Worm (Caenorhabditis elegans): Measurements from ENCODE around the gene gid-7.
A peak's percentile ranks its signal among the peaks of the same experiment; 100 is the strongest.

gid-7 gene

ce11 chrV:3715488-3716019 is 41.3 kb downstream of the gid-7 start, which contains the start of gene nrsn-1:
Gene nrsn-1, minus strand, starts transcription at chrV:3715969.
- TF ChIP-seq snpc-4 (tag; optimal IDR thresholded peaks at IDR 0.05) (no peak), nhr-23 (tag; optimal IDR thresholded peaks at IDR 0.05) (no peak), nhr-11 (tag; optimal IDR thresholded peaks at IDR 0.05) (no peak), crh-2 (tag; optimal IDR thresholded peaks at IDR 0.05) (no peak), sma-9 (GFP tag; optimal IDR thresholded peaks at IDR 0.05) (no peak), sma-9 (tag; optimal IDR thresholded peaks at IDR 0.05) (no peak), R02D3.7 (tag; optimal IDR thresholded peaks at IDR 0.05) (no peak), nhr-6 (tag; optimal IDR thresholded peaks at IDR 0.05) (no peak), aly-2 (tag; optimal IDR thresholded peaks at IDR 0.05) (no peak), skn-1 (tag; optimal IDR thresholded peaks at IDR 0.05) (no peak), ztf-4 (tag; optimal IDR thresholded peaks at IDR 0.05) (no peak), nhr-21 (tag; optimal IDR thresholded peaks at IDR 0.05) (no peak), ceh-82 (tag; optimal IDR thresholded peaks at IDR 0.05) (no peak), sma-3 (GFP tag; optimal IDR thresholded peaks at IDR 0.05) (no peak), egl-27 (tag; optimal IDR thresholded peaks at IDR 0.05) (no peak), nhr-77 (tag; optimal IDR thresholded peaks at IDR 0.05) (no peak)

ce11 chrV:3714750-3715149 is 42.1 kb downstream of the gid-7 start:
- TF ChIP-seq aly-2 (tag; optimal IDR thresholded peaks at IDR 0.05) (no peak), alr-1 (tag; optimal IDR thresholded peaks at IDR 0.05) (no peak), crh-2 (tag; optimal IDR thresholded peaks at IDR 0.05) (no peak), ceh-82 (tag; optimal IDR thresholded peaks at IDR 0.05) (no peak), R02D3.7 (tag; optimal IDR thresholded peaks at IDR 0.05) (no peak), peb-1 (tag; optimal IDR thresholded peaks at IDR 0.05) (no peak), ztf-11 (tag; optimal IDR thresholded peaks at IDR 0.05) (no peak), mab-5 (tag; optimal IDR thresholded peaks at IDR 0.05) (no peak), unc-62 (GFP tag; optimal IDR thresholded peaks at IDR 0.05) (no peak), gmeb-1 (tag; optimal IDR thresholded peaks at IDR 0.05) (no peak), nhr-77 (tag; optimal IDR thresholded peaks at IDR 0.05) (no peak), unc-39 (tag; optimal IDR thresholded peaks at IDR 0.05) (no peak), lsy-2 (tag; optimal IDR thresholded peaks at IDR 0.05) (no peak), nhr-21 (tag; optimal IDR thresholded peaks at IDR 0.05) (no peak), nhr-237 (tag; optimal IDR thresholded peaks at IDR 0.05) (no peak), ztf-1 (GFP tag; conservative IDR thresholded peaks at IDR 0.05) (no peak)

ce11 chrV:3712955-3713354 is 43.9 kb downstream of the gid-7 start:
- TF ChIP-seq crh-2 (tag; optimal IDR thresholded peaks at IDR 0.05) (no peak), Y55F3AM.14 (GFP tag; optimal IDR thresholded peaks at IDR 0.05) (no peak), ztf-1 (GFP tag; conservative IDR thresholded peaks at IDR 0.05) (no peak), mdl-1 (tag; optimal IDR thresholded peaks at IDR 0.05) (no peak), skn-1 (tag; optimal IDR thresholded peaks at IDR 0.05) (no peak), ztf-4 (tag; optimal IDR thresholded peaks at IDR 0.05) (no peak), unc-55 (GFP tag; optimal IDR thresholded peaks at IDR 0.05) (no peak), nhr-129 (tag; optimal IDR thresholded peaks at IDR 0.05) (no peak), elt-1 (tag; optimal IDR thresholded peaks at IDR 0.05) (no peak)

- TF ChIP-seq unc-55 (GFP tag; optimal IDR thresholded peaks at IDR 0.05) = peak; percentile 19
- no peak for TF ChIP-seq unc-39 (tag; optimal IDR thresholded peaks at IDR 0.05)
Measured at ce11 chrV:3712192-3712591, 44.7 kb downstream of the gid-7 start.

ce11 chrV:3711544-3711943 is 45.3 kb downstream of the gid-7 start:
- TF ChIP-seq Y55F3AM.14 (GFP tag; optimal IDR thresholded peaks at IDR 0.05) (no peak), unc-55 (GFP tag; optimal IDR thresholded peaks at IDR 0.05) (no peak), aly-2 (tag; optimal IDR thresholded peaks at IDR 0.05) (no peak), nhr-77 (tag; optimal IDR thresholded peaks at IDR 0.05) (no peak), elt-3 (tag; optimal IDR thresholded peaks at IDR 0.05) (no peak), sem-4 (tag; optimal IDR thresholded peaks at IDR 0.05) (no peak), ama-1 (optimal IDR thresholded peaks at IDR 0.05) (no peak), gmeb-1 (tag; optimal IDR thresholded peaks at IDR 0.05) (no peak), ztf-1 (GFP tag; conservative IDR thresholded peaks at IDR 0.05) (no peak), nhr-10 (tag; optimal IDR thresholded peaks at IDR 0.05) (no peak), crh-2 (tag; optimal IDR thresholded peaks at IDR 0.05) (no peak), nhr-129 (tag; optimal IDR thresholded peaks at IDR 0.05) (no peak), mdl-1 (tag; optimal IDR thresholded peaks at IDR 0.05) (no peak), dmd-4 (tag; optimal IDR thresholded peaks at IDR 0.05) (no peak), egl-27 (tag; optimal IDR thresholded peaks at IDR 0.05) (no peak), lin-13 (GFP tag; optimal IDR thresholded peaks at IDR 0.05) (no peak), fos-1 (tag; optimal IDR thresholded peaks at IDR 0.05) (no peak), sma-3 (GFP tag; optimal IDR thresholded peaks at IDR 0.05) (no peak), mbf-1 (tag; optimal IDR thresholded peaks at IDR 0.05) (no peak), skn-1 (tag; optimal IDR thresholded peaks at IDR 0.05) (no peak)

All from whole organism, L2 larva.